Worm (Caenorhabditis elegans): ENCODE results near the gene scav-1.

- TF ChIP-seq him-1 (tag; optimal IDR thresholded peaks at IDR 0.05) (no peak), W03F9.2 (tag; optimal IDR thresholded peaks at IDR 0.05) (no peak), dao-5 (tag; optimal IDR thresholded peaks at IDR 0.05) (no peak)
These were observed 33.8 kb downstream of the scav-1 start for ce11 chrX:5366613-5367012.

Measured in whole organism, L4/young adult.